Worm (Caenorhabditis elegans) whole organism, L4 larva: Measurements from ENCODE around the gene csa-1.

Experiments
- F26F4.8 ChIP-seq: fragments of 200-800 bp; sonication (Bioruptor generic); conservative IDR thresholded peaks from 2 replicates; pipeline ENCODE4 v1.3.6; 2022; ENCODE audit warnings: missing genetic modification characterization, missing compliant biosample characterization
- F37D6.2 ChIP-seq: sonication (generic microtip); optimal IDR thresholded peaks from 2 replicates; lab custom pipeline; 2016; ENCODE audit warnings: mild to moderate bottlenecking, missing genetic modification characterization, missing compliant biosample characterization
- R02D3.7 ChIP-seq: fragments of 150-350 bp; sonication (generic microtip); optimal IDR thresholded peaks from 3 replicates; lab custom pipeline; 2014; ENCODE audit warnings: missing biosample characterization, missing genetic modification characterization
- T20F7.1 ChIP-seq: fragments of 200-800 bp; sonication (Bioruptor generic); optimal IDR thresholded peaks from 2 replicates; lab custom pipeline; 2018; ENCODE audit warnings: mild to moderate bottlenecking, missing genetic modification characterization, missing compliant biosample characterization
- Y105C5A.15 ChIP-seq: fragments of 200-800 bp; sonication (Bioruptor generic); IDR thresholded peaks from 2 replicates; pipeline ENCODE4 v1.3.6; 2022; ENCODE audit warnings: missing genetic modification characterization, missing compliant biosample characterization
- Y48G9A.11 ChIP-seq: fragments of 200-800 bp; sonication (Bioruptor generic); IDR thresholded peaks from 2 replicates; pipeline ENCODE4 v1.3.6; 2022; ENCODE audit warnings: missing genetic modification reagents, missing genetic modification characterization, missing compliant biosample characterization
- Y5F2A.4 ChIP-seq: fragments of 200-800 bp; sonication (Bioruptor generic); optimal IDR thresholded peaks from 2 replicates; lab custom pipeline; 2018; ENCODE audit warnings: mild to moderate bottlenecking, missing genetic modification characterization, missing compliant biosample characterization
- Y75B8A.6 ChIP-seq: fragments of 200-800 bp; sonication (Bioruptor generic); IDR thresholded peaks from 2 replicates; pipeline ENCODE4 v1.3.6; 2022; ENCODE audit warnings: missing genetic modification reagents, missing genetic modification characterization, missing compliant biosample characterization
- ZK337.2 ChIP-seq: fragments of 200-800 bp; sonication (Bioruptor generic); IDR thresholded peaks from 2 replicates; pipeline ENCODE4 v1.3.6; 2022; ENCODE audit warnings: missing genetic modification reagents, missing genetic modification characterization, missing compliant biosample characterization
- ZK546.5 ChIP-seq, 2 experiments: sonication (generic microtip); optimal IDR thresholded peaks; 2 replicates each; lab custom pipeline; 2017; ENCODE audit warnings: missing biosample characterization in 2 of 2, missing genetic modification characterization in 2 of 2
- aha-1 ChIP-seq: fragments of 150-350 bp; peaks from one replicate; lab custom pipeline; 2014; ENCODE audit warnings: missing biosample characterization, missing genetic modification characterization
- aly-2 ChIP-seq: sonication (generic microtip); optimal IDR thresholded peaks from 2 replicates; lab custom pipeline; 2018; ENCODE audit warnings: missing biosample characterization, missing genetic modification characterization
- ceh-44 ChIP-seq: fragments of 200-800 bp; sonication (Bioruptor generic); IDR thresholded peaks from 2 replicates; pipeline ENCODE4 v1.3.6; 2022; ENCODE audit warnings: missing genetic modification reagents, missing genetic modification characterization, missing compliant biosample characterization
- ces-1 ChIP-seq: fragments of 150-350 bp; sonication (generic microtip); optimal IDR thresholded peaks from 4 replicates; lab custom pipeline; 2014; ENCODE audit warnings: missing biosample characterization, missing genetic modification reagents, missing genetic modification characterization
- cey-2 ChIP-seq: sonication (generic microtip); optimal IDR thresholded peaks from 3 replicates; lab custom pipeline; 2017; ENCODE audit warnings: missing genetic modification characterization, mild to moderate bottlenecking, missing compliant biosample characterization, antibody characterized with exemption, borderline replicate concordance; ENCODE audit not compliant: insufficient read depth
- dmd-6 ChIP-seq: fragments of 200-800 bp; sonication (Bioruptor generic); IDR thresholded peaks from 2 replicates; pipeline ENCODE4 v1.3.6; 2022; ENCODE audit warnings: missing genetic modification reagents, missing genetic modification characterization, missing compliant biosample characterization
- dmd-9 ChIP-seq: fragments of 200-800 bp; sonication (Bioruptor generic); IDR thresholded peaks from 2 replicates; pipeline ENCODE4 v1.3.6; 2022; ENCODE audit warnings: missing genetic modification reagents, missing genetic modification characterization, missing compliant biosample characterization
- fos-1 ChIP-seq: fragments of 150-350 bp; optimal IDR thresholded peaks from 2 replicates; lab custom pipeline; 2014; ENCODE audit warnings: missing biosample characterization, missing genetic modification characterization
- hlh-11 ChIP-seq: fragments of 200-800 bp; sonication (Bioruptor generic); optimal IDR thresholded peaks from 2 replicates; lab custom pipeline; 2018; ENCODE audit warnings: mild to moderate bottlenecking, missing genetic modification characterization, missing compliant biosample characterization
- hlh-30 ChIP-seq: sonication (generic microtip); optimal IDR thresholded peaks from 2 replicates; lab custom pipeline; 2017; ENCODE audit warnings: antibody characterized with exemption, mild to moderate bottlenecking, missing genetic modification characterization, missing compliant biosample characterization; ENCODE audit not compliant: insufficient read depth
- lim-7 ChIP-seq: fragments of 200-800 bp; sonication (Bioruptor generic); IDR thresholded peaks from 2 replicates; pipeline ENCODE4 v1.3.6; 2022; ENCODE audit warnings: missing genetic modification characterization, missing compliant biosample characterization
- lin-1 ChIP-seq: fragments of 200-800 bp; sonication (Bioruptor generic); IDR thresholded peaks from 2 replicates; pipeline ENCODE4 v1.3.6; 2022; ENCODE audit warnings: missing genetic modification reagents, missing genetic modification characterization, missing compliant biosample characterization
- lin-38 ChIP-seq: fragments of 200-800 bp; sonication (Bioruptor generic); IDR thresholded peaks from 2 replicates; pipeline ENCODE4 v1.3.6; 2022; ENCODE audit warnings: missing genetic modification reagents, missing genetic modification characterization, missing compliant biosample characterization
- madf-9 ChIP-seq: fragments of 200-800 bp; sonication (Bioruptor generic); conservative IDR thresholded peaks from 2 replicates; pipeline ENCODE4 v1.3.6; 2022; ENCODE audit warnings: missing genetic modification reagents, missing genetic modification characterization, missing compliant biosample characterization
- mdt-29 ChIP-seq: fragments of 200-800 bp; sonication (Bioruptor generic); IDR thresholded peaks from 2 replicates; pipeline ENCODE4 v1.3.6; 2022; ENCODE audit warnings: missing genetic modification reagents, missing genetic modification characterization, missing compliant biosample characterization
- mep-1 ChIP-seq: fragments of 150-350 bp; sonication (generic microtip); optimal IDR thresholded peaks from 3 replicates; lab custom pipeline; 2014; ENCODE audit warnings: missing biosample characterization, missing genetic modification characterization
- mxl-3 ChIP-seq: fragments of 200-800 bp; sonication (Bioruptor generic); optimal IDR thresholded peaks from 2 replicates; lab custom pipeline; 2018; ENCODE audit warnings: mild to moderate bottlenecking, missing genetic modification characterization, missing compliant biosample characterization
- nhr-10 ChIP-seq: fragments of 150-350 bp; optimal IDR thresholded peaks from 2 replicates; lab custom pipeline; 2014; ENCODE audit warnings: missing biosample characterization, missing genetic modification characterization
- nhr-11 ChIP-seq: fragments of 150-350 bp; optimal IDR thresholded peaks from 2 replicates; lab custom pipeline; 2014; ENCODE audit warnings: missing biosample characterization, missing genetic modification characterization
- nhr-25 ChIP-seq: sonication (generic microtip); optimal IDR thresholded peaks from 2 replicates; lab custom pipeline; 2017; ENCODE audit warnings: missing genetic modification characterization, mild to moderate bottlenecking, missing compliant biosample characterization, antibody characterized with exemption, moderate library complexity, borderline replicate concordance; ENCODE audit not compliant: insufficient read depth
- nhr-28 ChIP-seq: fragments of 150-350 bp; optimal IDR thresholded peaks from 2 replicates; lab custom pipeline; 2014; ENCODE audit warnings: missing biosample characterization, missing genetic modification characterization
- nhr-41 ChIP-seq: fragments of 200-800 bp; sonication (Bioruptor generic); IDR thresholded peaks from 2 replicates; pipeline ENCODE4 v1.3.6; 2022; ENCODE audit warnings: missing genetic modification reagents, missing genetic modification characterization, missing compliant biosample characterization
- nhr-6 ChIP-seq: fragments of 150-350 bp; optimal IDR thresholded peaks from 2 replicates; lab custom pipeline; 2014; ENCODE audit warnings: missing biosample characterization, missing genetic modification characterization
- nhr-77 ChIP-seq: fragments of 150-350 bp; optimal IDR thresholded peaks from 2 replicates; lab custom pipeline; 2014; ENCODE audit warnings: missing biosample characterization, missing genetic modification characterization
- pqm-1 ChIP-seq: sonication (generic microtip); optimal IDR thresholded peaks from 2 replicates; lab custom pipeline; 2017; ENCODE audit warnings: missing biosample characterization, missing genetic modification characterization
- saeg-2 ChIP-seq: fragments of 200-800 bp; sonication (Bioruptor generic); IDR thresholded peaks from 2 replicates; pipeline ENCODE4 v1.3.6; 2022; ENCODE audit warnings: missing genetic modification reagents, missing genetic modification characterization, missing compliant biosample characterization
- set-16 ChIP-seq: fragments of 200-800 bp; sonication (Bioruptor generic); IDR thresholded peaks from 2 replicates; pipeline ENCODE4 v1.3.6; 2022; ENCODE audit warnings: missing genetic modification reagents, missing genetic modification characterization, missing compliant biosample characterization
- snpc-4 ChIP-seq: fragments of 150-350 bp; optimal IDR thresholded peaks from 2 replicates; lab custom pipeline; 2014; ENCODE audit warnings: missing biosample characterization, missing genetic modification characterization
- tra-1 ChIP-seq: fragments of 200-800 bp; sonication (Bioruptor generic); IDR thresholded peaks from 2 replicates; pipeline ENCODE4 v1.3.6; 2022; ENCODE audit warnings: missing genetic modification reagents, missing genetic modification characterization, missing compliant biosample characterization
- unc-62 ChIP-seq, 3 experiments: fragments of 150-350 bp in 1 of 3; sonication (generic microtip); optimal IDR thresholded peaks in 2 of 3; peaks in 1 of 3; 1 replicate in 1 of 3; 2 replicates in 2 of 3; lab custom pipeline; 2014 to 2017; ENCODE audit warnings: missing biosample characterization in 3 of 3, missing genetic modification characterization in 3 of 3, missing genetic modification reagents in 3 of 3, missing genotype in 1 of 3
- zfp-3 ChIP-seq: fragments of 200-800 bp; sonication (Bioruptor generic); conservative IDR thresholded peaks from 2 replicates; pipeline ENCODE4 v1.3.6; 2022; ENCODE audit warnings: missing genetic modification reagents, missing genetic modification characterization, missing compliant biosample characterization
- ztf-11 ChIP-seq: fragments of 150-350 bp; optimal IDR thresholded peaks from 2 replicates; lab custom pipeline; 2014; ENCODE audit warnings: missing biosample characterization, missing genetic modification characterization

The csa-1 gene

ce11 chrII:9347444-9347843 is 27.9 kb upstream of the csa-1 start:
- TF ChIP-seq unc-62 (GFP tag; optimal IDR thresholded peaks at IDR 0.05 in 1 of 2; lab: Kevin White, UChicago) (peak in 1 of 2 experiments; percentile 96), unc-62 (tag; optimal IDR thresholded peaks at IDR 0.05; lab: Kevin White, UChicago) (no peak), ztf-11 (no peak)

- TF ChIP-seq R02D3.7 (no peak), nhr-41 (GFP tag; lab: Robert Waterston, UW) (no peak), F37D6.2 (tag; lab: Kevin White, UChicago) (no peak), nhr-25 (tag; lab: Kevin White, UChicago) (no peak), T20F7.1 (GFP tag; lab: Kevin White, UChicago) (no peak), F26F4.8 (no peak), ZK337.2 (GFP tag; lab: Robert Waterston, UW) (no peak), nhr-11 (tag; lab: Kevin White, UChicago) (no peak)
Measured at ce11 chrII:9346490-9346889, 27.0 kb upstream of the csa-1 start, which contains the start of gene F42A8.1. Gene F42A8.1, minus strand, starts transcription at chrII:9346590.

DNA sequence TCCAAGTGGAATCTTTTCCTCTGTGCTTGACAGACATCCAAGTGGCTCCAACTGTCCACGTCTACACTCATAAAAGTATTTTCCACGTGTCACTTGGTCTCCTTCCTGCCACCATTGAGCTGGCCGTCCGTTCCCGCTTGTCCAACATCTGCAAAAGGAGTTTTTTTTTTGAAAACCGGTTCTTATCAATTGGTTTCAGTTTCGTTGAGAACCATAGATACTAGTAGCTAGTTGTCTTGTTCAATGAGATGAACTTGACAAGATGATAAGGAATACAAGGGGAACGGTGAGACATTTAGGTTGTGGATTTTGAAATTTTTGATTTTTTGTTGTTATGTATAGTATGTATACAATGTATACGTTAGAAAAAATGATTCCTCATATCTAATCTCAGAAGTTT is 26.3 kb upstream of the csa-1 start:
- TF ChIP-seq mdt-29 (GFP tag; lab: Robert Waterston, UW) (no peak), fos-1 (tag; lab: Kevin White, UChicago) (no peak), saeg-2 (GFP tag; lab: Robert Waterston, UW) (no peak), dmd-9 (GFP tag; lab: Robert Waterston, UW) (no peak), lin-38 (no peak), Y48G9A.11 (GFP tag; lab: Robert Waterston, UW) (no peak), cey-2 (tag; lab: Kevin White, UChicago) (no peak), ZK337.2 (GFP tag; lab: Robert Waterston, UW) (no peak), lim-7 (no peak), ztf-11 (no peak), ces-1 (GFP tag; lab: Kevin White, UChicago) (no peak)

- TF ChIP-seq dmd-9 (GFP tag; lab: Robert Waterston, UW) (no peak), aha-1 (peak; percentile 37), hlh-30 (tag; lab: Kevin White, UChicago) (no peak), ceh-44 (GFP tag; lab: Robert Waterston, UW) (no peak), nhr-28 (tag; lab: Kevin White, UChicago) (peak; percentile 39)
- TF ChIP-seq, all 104 proteins: peak for 2
Measured at ce11 chrII:9345116-9345515, 25.6 kb upstream of the csa-1 start.

DNA sequence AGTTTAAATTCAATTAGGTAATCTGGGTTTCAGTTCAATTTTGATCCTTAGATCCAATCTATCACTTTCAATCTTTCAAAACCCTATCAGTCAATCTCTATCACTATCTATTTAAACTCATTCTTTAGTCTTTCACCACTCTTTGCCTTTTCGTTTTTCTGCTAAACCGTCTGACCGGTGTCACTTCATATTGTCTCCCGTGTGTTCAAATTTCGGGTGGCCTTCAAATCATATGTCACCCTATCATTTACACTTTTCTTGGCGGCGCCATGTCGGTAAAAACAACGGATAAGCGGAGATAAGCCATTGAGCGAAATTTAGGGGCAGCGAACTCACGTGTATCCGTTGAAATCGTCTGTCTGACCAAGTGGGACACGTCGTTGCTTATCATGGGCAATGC is 24.4 kb upstream of the csa-1 start:
- TF ChIP-seq nhr-10 (tag; lab: Kevin White, UChicago) (no peak), ZK546.5 (tag; optimal IDR thresholded peaks at IDR 0.05; lab: Kevin White, UChicago) (no peak), Y105C5A.15 (GFP tag; lab: Robert Waterston, UW) (no peak), mxl-3 (GFP tag; lab: Kevin White, UChicago) (peak; percentile 83), hlh-11 (tag; lab: Kevin White, UChicago) (peak; percentile 53), nhr-25 (tag; lab: Kevin White, UChicago) (peak; percentile 1), nhr-77 (tag; lab: Kevin White, UChicago) (no peak), mdt-29 (GFP tag; lab: Robert Waterston, UW) (no peak), lin-1 (GFP tag; lab: Robert Waterston, UW) (no peak), lin-38 (no peak), Y48G9A.11 (GFP tag; lab: Robert Waterston, UW) (no peak), Y5F2A.4 (GFP tag; lab: Kevin White, UChicago) (no peak), tra-1 (GFP tag; lab: Robert Waterston, UW) (no peak), zfp-3 (GFP tag; lab: Robert Waterston, UW) (no peak), nhr-6 (tag; lab: Kevin White, UChicago) (no peak), mep-1 (tag; lab: Kevin White, UChicago) (no peak), set-16 (GFP tag; lab: Robert Waterston, UW) (no peak), ZK337.2 (GFP tag; lab: Robert Waterston, UW) (no peak), R02D3.7 (no peak), T20F7.1 (GFP tag; lab: Kevin White, UChicago) (no peak), pqm-1 (no peak), madf-9 (no peak), hlh-30 (tag; lab: Kevin White, UChicago) (peak; percentile 83), aly-2 (tag; lab: Kevin White, UChicago) (no peak), dmd-6 (GFP tag; lab: Robert Waterston, UW) (peak; percentile 10; the same call in 1 of the 2 replicates), saeg-2 (GFP tag; lab: Robert Waterston, UW) (no peak), snpc-4 (tag; lab: Kevin White, UChicago) (no peak), cey-2 (tag; lab: Kevin White, UChicago) (no peak), Y75B8A.6 (no peak)
